Fruit fly (Drosophila melanogaster): Measurements from ENCODE around the gene Vps36.

DNA sequence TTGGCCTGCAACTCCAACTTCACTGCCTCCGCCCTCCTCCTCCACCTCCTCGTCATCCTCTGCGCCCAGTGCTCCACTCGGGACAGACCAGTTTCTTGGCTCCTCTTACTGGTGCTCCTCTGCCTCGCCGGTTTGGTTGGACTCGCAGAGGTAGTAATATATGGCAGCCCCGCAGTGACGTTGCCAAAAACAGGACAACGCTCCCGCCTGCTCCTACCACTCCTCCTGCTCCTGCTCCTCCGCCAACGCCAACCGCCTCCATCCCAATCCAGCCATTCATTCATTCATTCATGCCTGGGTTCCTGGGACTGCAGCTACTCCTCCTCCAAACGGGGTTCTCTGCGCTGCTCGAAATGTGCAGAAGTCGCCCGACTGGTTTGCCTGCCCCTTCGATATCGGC lies 13.4 kb downstream of the Vps36 start:
- TF ChIP-seq CG16779 (tag; optimal IDR thresholded peaks at IDR 0.05) (no peak), fd59A (GFP tag; optimal IDR thresholded peaks at IDR 0.05) (no peak), CG8632 (GFP tag; optimal IDR thresholded peaks at IDR 0.05) (no peak), Lpt (GFP tag; optimal IDR thresholded peaks at IDR 0.05) (no peak), pdm3 (GFP tag; optimal IDR thresholded peaks at IDR 0.05) (no peak), Eip93F (GFP tag; optimal IDR thresholded peaks at IDR 0.05) (no peak), lz (GFP tag; optimal IDR thresholded peaks at IDR 0.05) (no peak), Gug (GFP tag; IDR thresholded peaks at IDR 0.05) (no peak), CG9139 (GFP tag; optimal IDR thresholded peaks at IDR 0.05) (no peak), Smox (GFP tag; optimal IDR thresholded peaks at IDR 0.05) (no peak), Hr38 (GFP tag; optimal IDR thresholded peaks at IDR 0.05) (no peak), CG6854 (GFP tag; optimal IDR thresholded peaks at IDR 0.05) (no peak)
